Fruit fly (Drosophila melanogaster): ENCODE results near the gene CG4887.

The CG4887 gene

DNA sequence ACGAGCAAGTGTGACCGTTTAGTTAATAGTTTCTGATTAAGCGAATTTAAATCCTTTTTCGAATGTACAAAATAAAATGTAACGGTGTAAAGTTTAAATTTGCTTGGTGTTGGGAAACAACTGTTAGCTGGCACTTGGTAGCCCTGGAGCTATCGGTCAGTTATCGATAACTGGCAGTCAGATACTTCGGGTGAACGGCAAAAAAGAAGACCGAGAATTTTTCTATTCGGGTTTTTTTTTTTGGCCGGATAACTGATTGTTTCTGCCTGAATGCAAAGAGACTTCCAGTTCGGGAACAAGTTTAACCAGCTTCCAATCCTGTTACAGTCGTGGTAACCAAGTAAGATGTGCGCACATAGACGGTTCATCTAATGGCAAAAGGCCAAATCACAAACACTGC, 4.7 kb downstream of the CG4887 start, which contains the start of gene CG4896 (continued):
- TF ChIP-seq CG3838 (GFP tag; optimal IDR thresholded peaks at IDR 0.05) (no peak), tna (GFP tag; IDR thresholded peaks at IDR 0.05; ENCODE audit: partially characterized antibody) (peak; percentile 26; the same call in 1 of the 2 replicates), Rfx (GFP tag; IDR thresholded peaks at IDR 0.05) (peak; percentile 63), chinmo (GFP tag; IDR thresholded peaks at IDR 0.05; ENCODE audit: partially characterized antibody) (peak; percentile 77; the same call in 1 of the 4 replicates), croc (GFP tag; conservative IDR thresholded peaks at IDR 0.05) (no peak), onecut (GFP tag; IDR thresholded peaks at IDR 0.05) (no peak; the same call in 1 of the 2 replicates), vnd (GFP tag; IDR thresholded peaks at IDR 0.05; ENCODE audit: partially characterized antibody) (peak; percentile 38; the same call in 1 of the 3 replicates), Dll (GFP tag; IDR thresholded peaks at IDR 0.05; ENCODE audit: partially characterized antibody) (peak; percentile 61; the same call in 3 of the 4 replicates), row (GFP tag; IDR thresholded peaks at IDR 0.05) (peak; percentile 27; the same call in 1 of the 3 replicates), CG17802 (tag; optimal IDR thresholded peaks at IDR 0.05) (no peak), CG7963 (GFP tag; IDR thresholded peaks at IDR 0.05; ENCODE audit: partially characterized antibody) (peak; percentile 66; the same call in 2 of the 3 replicates), vvl (GFP tag; IDR thresholded peaks at IDR 0.05) (peak; percentile 63), CG10462 (GFP tag; optimal IDR thresholded peaks at IDR 0.05) (no peak), CG13296 (GFP tag; optimal IDR thresholded peaks at IDR 0.05) (no peak), z (GFP tag; IDR thresholded peaks at IDR 0.05) (no peak), sna (GFP tag; IDR thresholded peaks at IDR 0.05; ENCODE audit: partially characterized antibody) (0 out of 2 replicates have a peak, but pooled peaks have one; percentile 48), CG15601 (tag; optimal IDR thresholded peaks at IDR 0.05) (no peak), CG4424 (GFP tag; optimal IDR thresholded peaks at IDR 0.05) (no peak), Optix (GFP tag; IDR thresholded peaks at IDR 0.05) (no peak), Dref (GFP tag; IDR thresholded peaks at IDR 0.05) (peak; percentile 94), CG13287 (GFP tag; IDR thresholded peaks at IDR 0.05; ENCODE audit: partially characterized antibody) (peak; percentile 76), CG3847 (GFP tag; IDR thresholded peaks at IDR 0.05) (peak; percentile 37), CG17612 (GFP tag; IDR thresholded peaks at IDR 0.05) (no peak), Camta (GFP tag; optimal IDR thresholded peaks at IDR 0.05) (no peak), BEAF-32 (GFP tag; optimal IDR thresholded peaks at IDR 0.05) (peak; percentile 66), sug (tag; optimal IDR thresholded peaks at IDR 0.05) (no peak), CG7786 (GFP tag; optimal IDR thresholded peaks at IDR 0.05) (peak; percentile 4), ara (GFP tag; IDR thresholded peaks at IDR 0.05) (no peak), CG10274 (GFP tag; optimal IDR thresholded peaks at IDR 0.05) (no peak), CG14710 (tag; optimal IDR thresholded peaks at IDR 0.05) (peak; percentile 25), CG6813 (GFP tag; optimal IDR thresholded peaks at IDR 0.05) (no peak), unc-4 (GFP tag; IDR thresholded peaks at IDR 0.05; ENCODE audit: partially characterized antibody) (peak; percentile 65), Awh (GFP tag; IDR thresholded peaks at IDR 0.05) (no peak), CG18599 (GFP tag; optimal IDR thresholded peaks at IDR 0.05) (no peak), Dek (tag; optimal IDR thresholded peaks at IDR 0.05) (no peak), ap (GFP tag; IDR thresholded peaks at IDR 0.05) (no peak), sens-2 (GFP tag; IDR thresholded peaks at IDR 0.05) (no peak), CG16815 (GFP tag; optimal IDR thresholded peaks at IDR 0.05) (no peak), CG14860 (GFP tag; IDR thresholded peaks at IDR 0.05; ENCODE audit: partially characterized antibody) (peak; percentile 57; the same call in 2 of the 3 replicates), Myb (GFP tag; optimal IDR thresholded peaks at IDR 0.05) (peak; percentile 99), B-H1 (GFP tag; IDR thresholded peaks at IDR 0.05) (no peak), CG2875 (GFP tag; optimal IDR thresholded peaks at IDR 0.05) (no peak), GATAe (GFP tag; conservative IDR thresholded peaks at IDR 0.05) (no peak), dpn (GFP tag; optimal IDR thresholded peaks at IDR 0.05) (peak; percentile 5 to 7), gfzf (GFP tag; optimal IDR thresholded peaks at IDR 0.05) (peak; percentile 40), HmgZ (tag; optimal IDR thresholded peaks at IDR 0.05) (peak; percentile 37), Sin3A (optimal IDR thresholded peaks at IDR 0.05) (peak; percentile 29), shn (GFP tag; optimal IDR thresholded peaks at IDR 0.05) (peak; percentile 10), amos (GFP tag; IDR thresholded peaks at IDR 0.05; ENCODE audit: partially characterized antibody) (peak; percentile 70), nerfin-1 (tag; optimal IDR thresholded peaks at IDR 0.05) (no peak)
